Worm (Caenorhabditis elegans) whole organism, L1 larva: ENCODE measurements around the gene C04B4.6.

Experiments
- C34B4.2 ChIP-seq: sonication (generic microtip); optimal IDR thresholded peaks from 2 replicates; lab custom pipeline; 2017; ENCODE audit warnings: mild to moderate bottlenecking, missing genetic modification characterization, missing compliant biosample characterization
- F16B12.6 ChIP-seq: fragments of 150-350 bp; optimal IDR thresholded peaks from 2 replicates; lab custom pipeline; 2014; ENCODE audit warnings: missing biosample characterization, missing genetic modification characterization
- Y116A8C.19 ChIP-seq: sonication (generic microtip); optimal IDR thresholded peaks from 2 replicates; lab custom pipeline; 2016; ENCODE audit warnings: missing compliant biosample characterization, missing genetic modification characterization, borderline replicate concordance
- aha-1 ChIP-seq: fragments of 150-350 bp; optimal IDR thresholded peaks from 2 replicates; lab custom pipeline; 2014; ENCODE audit warnings: missing biosample characterization, missing genetic modification characterization
- alr-1 ChIP-seq: fragments of 200-800 bp; sonication (Bioruptor generic); optimal IDR thresholded peaks from 2 replicates; lab custom pipeline; 2018; ENCODE audit warnings: borderline replicate concordance, mild to moderate bottlenecking, missing genetic modification characterization, missing compliant biosample characterization
- aly-2 ChIP-seq: fragments of 150-350 bp; optimal IDR thresholded peaks from 2 replicates; lab custom pipeline; 2014; ENCODE audit warnings: missing biosample characterization, missing genetic modification characterization
- ama-1 ChIP-seq: fragments of 150-350 bp; optimal IDR thresholded peaks from 2 replicates; lab custom pipeline; 2014
- ceh-88 ChIP-seq: fragments of 200-800 bp; sonication (Bioruptor generic); IDR thresholded peaks from 2 replicates; pipeline ENCODE4 v1.3.6; 2022; ENCODE audit warnings: missing genetic modification characterization, missing compliant biosample characterization
- ceh-90 ChIP-seq: sonication (generic microtip); optimal IDR thresholded peaks from 2 replicates; lab custom pipeline; 2016; ENCODE audit warnings: missing genetic modification characterization, missing compliant biosample characterization
- efl-1 ChIP-seq, 4 experiments: fragments of 150-350 bp; optimal IDR thresholded peaks in 3 of 4; peaks in 1 of 4; 1 replicate in 1 of 4; 2 replicates in 3 of 4; lab custom pipeline; 2014; ENCODE audit warnings: missing biosample characterization in 2 of 4, missing genetic modification characterization in 2 of 4, missing genetic modification reagents in 2 of 4
- egl-27 ChIP-seq, 2 experiments: fragments of 150-350 bp in 1 of 2; sonication (generic microtip); optimal IDR thresholded peaks; 3 replicates each; lab custom pipeline; 2017 to 2018; ENCODE audit warnings: missing biosample characterization in 2 of 2, missing genetic modification characterization in 2 of 2, missing genetic modification reagents in 2 of 2
- fkh-8 ChIP-seq: sonication (generic microtip); optimal IDR thresholded peaks from 2 replicates; lab custom pipeline; 2016; ENCODE audit warnings: mild to moderate bottlenecking, missing genetic modification characterization, missing compliant biosample characterization
- hlh-17 ChIP-seq: fragments of 200-800 bp; sonication (Bioruptor generic); optimal IDR thresholded peaks from 2 replicates; lab custom pipeline; 2018; ENCODE audit warnings: missing genetic modification characterization, mild to moderate bottlenecking, missing compliant biosample characterization, moderate library complexity, borderline replicate concordance
- hpl-2 ChIP-seq: fragments of 150-350 bp; optimal IDR thresholded peaks from 2 replicates; lab custom pipeline; 2014; ENCODE audit warnings: missing biosample characterization, missing genetic modification reagents, missing genetic modification characterization
- isw-1 ChIP-seq: fragments of 200-800 bp; sonication (Bioruptor generic); IDR thresholded peaks from 2 replicates; pipeline ENCODE4 v1.3.6; 2022; ENCODE audit warnings: missing genetic modification characterization, missing compliant biosample characterization
- jun-1 ChIP-seq: fragments of 150-350 bp; optimal IDR thresholded peaks from 2 replicates; lab custom pipeline; 2014; ENCODE audit warnings: missing biosample characterization, missing genetic modification reagents, missing genetic modification characterization
- lin-13 ChIP-seq: fragments of 150-350 bp; optimal IDR thresholded peaks from 2 replicates; lab custom pipeline; 2014; ENCODE audit warnings: missing biosample characterization, missing genetic modification reagents, missing genetic modification characterization
- lin-14 ChIP-seq: fragments of 200-800 bp; sonication (Bioruptor generic); optimal IDR thresholded peaks from 2 replicates; lab custom pipeline; 2018; ENCODE audit warnings: mild to moderate bottlenecking, missing genetic modification characterization, moderate library complexity, missing compliant biosample characterization
- lin-39 ChIP-seq: fragments of 150-350 bp; optimal IDR thresholded peaks from 2 replicates; lab custom pipeline; 2014; ENCODE audit warnings: missing biosample characterization, missing genetic modification reagents, missing genetic modification characterization
- lir-3 ChIP-seq: sonication (generic microtip); optimal IDR thresholded peaks from 2 replicates; lab custom pipeline; 2016; ENCODE audit warnings: mild to moderate bottlenecking, missing genetic modification characterization, moderate library complexity, missing compliant biosample characterization; ENCODE audit not compliant: poor library complexity
- mep-1 ChIP-seq: fragments of 150-350 bp; optimal IDR thresholded peaks from 2 replicates; lab custom pipeline; 2014; ENCODE audit warnings: missing biosample characterization, missing genetic modification characterization
- nhr-11 ChIP-seq: fragments of 150-350 bp; optimal IDR thresholded peaks from 2 replicates; lab custom pipeline; 2014; ENCODE audit warnings: missing biosample characterization, missing genetic modification characterization
- nhr-12 ChIP-seq: sonication (generic microtip); optimal IDR thresholded peaks from 2 replicates; lab custom pipeline; 2017; ENCODE audit warnings: missing biosample characterization, missing genetic modification characterization
- nhr-20 ChIP-seq: sonication (generic microtip); optimal IDR thresholded peaks from 2 replicates; lab custom pipeline; 2016; ENCODE audit warnings: mild to moderate bottlenecking, missing genetic modification characterization, missing compliant biosample characterization
- nhr-28 ChIP-seq: fragments of 150-350 bp; optimal IDR thresholded peaks from 2 replicates; lab custom pipeline; 2014; ENCODE audit warnings: missing biosample characterization, missing genetic modification characterization
- nhr-47 ChIP-seq: sonication (generic microtip); optimal IDR thresholded peaks from 2 replicates; lab custom pipeline; 2016; ENCODE audit warnings: mild to moderate bottlenecking, missing genetic modification characterization, moderate library complexity, missing compliant biosample characterization
- nhr-77 ChIP-seq: fragments of 150-350 bp; optimal IDR thresholded peaks from 2 replicates; lab custom pipeline; 2014; ENCODE audit warnings: missing biosample characterization, missing genetic modification characterization
- pag-3 ChIP-seq: sonication (generic microtip); optimal IDR thresholded peaks from 2 replicates; lab custom pipeline; 2017; ENCODE audit warnings: missing genetic modification characterization, mild to moderate bottlenecking, missing compliant biosample characterization, antibody characterized with exemption, borderline replicate concordance; ENCODE audit not compliant: insufficient read depth
- sox-4 ChIP-seq: sonication (generic microtip); optimal IDR thresholded peaks from 2 replicates; lab custom pipeline; 2016; ENCODE audit warnings: missing genetic modification characterization, missing compliant biosample characterization
- swsn-7 ChIP-seq: sonication (generic microtip); optimal IDR thresholded peaks from 2 replicates; lab custom pipeline; 2016; ENCODE audit warnings: missing genetic modification characterization, missing compliant biosample characterization
- tbx-2 ChIP-seq: sonication (generic microtip); optimal IDR thresholded peaks from 2 replicates; lab custom pipeline; 2016; ENCODE audit warnings: missing genetic modification characterization, missing compliant biosample characterization
- tlp-1 ChIP-seq: fragments of 150-350 bp; optimal IDR thresholded peaks from 2 replicates; lab custom pipeline; 2014; ENCODE audit warnings: missing biosample characterization, missing genetic modification characterization
- unc-130 ChIP-seq: fragments of 150-350 bp; optimal IDR thresholded peaks from 2 replicates; lab custom pipeline; 2017; ENCODE audit warnings: missing biosample characterization, missing genetic modification characterization, inconsistent platforms
- unc-30 ChIP-seq: sonication (generic microtip); optimal IDR thresholded peaks from 2 replicates; lab custom pipeline; 2017; ENCODE audit warnings: missing biosample characterization, missing genetic modification characterization
- vab-15 ChIP-seq: sonication (generic microtip); optimal IDR thresholded peaks from 2 replicates; lab custom pipeline; 2017; ENCODE audit warnings: missing genotype, mild to moderate bottlenecking, missing genetic modification characterization, missing compliant biosample characterization
- xbp-1 ChIP-seq: sonication (generic microtip); optimal IDR thresholded peaks from 2 replicates; lab custom pipeline; 2016; ENCODE audit warnings: missing genetic modification characterization, missing compliant biosample characterization
- zip-4 ChIP-seq: fragments of 200-800 bp; sonication (Bioruptor generic); optimal IDR thresholded peaks from 2 replicates; lab custom pipeline; 2018; ENCODE audit warnings: mild to moderate bottlenecking, missing genetic modification characterization, moderate library complexity, missing compliant biosample characterization

C04B4.6 gene

ce11 chrX:12288254-12288653 is 12.8 kb upstream of the C04B4.6 start, which contains the start of gene C04B4.5:
Gene C04B4.5, minus strand, starts transcription at chrX:12288354.
- TF ChIP-seq sox-4 (tag; lab: Kevin White, UChicago), result no peak
- no peak for TF ChIP-seq tbx-2

- TF ChIP-seq lin-39 (tag; lab: Kevin White, UChicago) (no peak), isw-1 (GFP tag; lab: Robert Waterston, UW) (no peak), lin-14 (GFP tag; lab: Kevin White, UChicago) (no peak), aly-2 (tag; lab: Kevin White, UChicago) (no peak), efl-1 (optimal IDR thresholded peaks at IDR 0.05; lab: Kevin White, UChicago) (no peak), efl-1 (GFP tag; optimal IDR thresholded peaks at IDR 0.05 in 1 of 2; lab: Kevin White, UChicago) (no peak), nhr-47 (no peak), zip-4 (GFP tag; lab: Kevin White, UChicago) (no peak), nhr-12 (tag; lab: Kevin White, UChicago) (no peak), swsn-7 (tag; lab: Kevin White, UChicago) (no peak), alr-1 (tag; lab: Kevin White, UChicago) (no peak), lir-3 (no peak), fkh-8 (tag; lab: Kevin White, UChicago) (no peak), nhr-11 (tag; lab: Kevin White, UChicago) (no peak), xbp-1 (tag; lab: Kevin White, UChicago) (no peak), hlh-17 (GFP tag; lab: Kevin White, UChicago) (no peak), Y116A8C.19 (tag; lab: Kevin White, UChicago) (no peak), nhr-77 (tag; lab: Kevin White, UChicago) (no peak), vab-15 (tag; lab: Kevin White, UChicago) (no peak), tlp-1 (tag; lab: Kevin White, UChicago) (no peak), ama-1 (lab: Kevin White, UChicago) (no peak)
These were observed 10.0 kb upstream of the C04B4.6 start, which contains the start of gene lips-2 for ce11 chrX:12285496-12285895. Gene lips-2, plus strand, starts transcription at chrX:12285796.

ce11 chrX:12284161-12284560 is 8.7 kb upstream of the C04B4.6 start:
- TF ChIP-seq unc-130 (tag; lab: Kevin White, UChicago) (no peak), unc-30 (tag; lab: Kevin White, UChicago) (no peak), mep-1 (tag; lab: Kevin White, UChicago) (no peak), C34B4.2 (tag; lab: Kevin White, UChicago) (no peak), efl-1 (optimal IDR thresholded peaks at IDR 0.05; lab: Kevin White, UChicago) (no peak), efl-1 (GFP tag; optimal IDR thresholded peaks at IDR 0.05 in 1 of 2; lab: Kevin White, UChicago) (no peak), nhr-20 (no peak), lin-13 (GFP tag; lab: Kevin White, UChicago) (no peak), hpl-2 (GFP tag; lab: Kevin White, UChicago) (no peak), Y116A8C.19 (tag; lab: Kevin White, UChicago) (no peak), nhr-28 (tag; lab: Kevin White, UChicago) (no peak), pag-3 (tag; lab: Kevin White, UChicago) (no peak), zip-4 (GFP tag; lab: Kevin White, UChicago) (no peak), ceh-90 (no peak), jun-1 (tag; lab: Kevin White, UChicago) (no peak), aha-1 (tag; lab: Kevin White, UChicago) (no peak)

- TF ChIP-seq ceh-88, result no peak
- no peak for TF ChIP-seq lir-3
- no peak for TF ChIP-seq lin-14 (GFP tag; lab: Kevin White, UChicago)
- TF ChIP-seq F16B12.6 (tag; lab: Kevin White, UChicago), result no peak
- no peak for TF ChIP-seq tbx-2
- no peak for TF ChIP-seq Y116A8C.19 (tag; lab: Kevin White, UChicago)
- no peak for TF ChIP-seq egl-27 (tag; optimal IDR thresholded peaks at IDR 0.05; lab: Kevin White, UChicago)
These were observed 7.4 kb upstream of the C04B4.6 start, which contains the start of gene C04B4.2 for ce11 chrX:12282911-12283310. Gene C04B4.2, plus strand, starts transcription at chrX:12283281.
